Worm (Caenorhabditis elegans) whole organism, young adult: Measurements from ENCODE around the gene srj-25.

Experiments used
- Y56A3A.18 ChIP-seq: fragments of 200-800 bp; sonication (Bioruptor generic); IDR thresholded peaks from 2 replicates; pipeline ENCODE4 v1.3.6; 2022; ENCODE audit warnings: missing genetic modification reagents, missing genetic modification characterization, missing compliant biosample characterization
- cebp-2 ChIP-seq: fragments of 200-800 bp; sonication (Bioruptor generic); IDR thresholded peaks from 2 replicates; pipeline ENCODE4 v1.3.6; 2022; ENCODE audit warnings: missing genetic modification characterization, missing compliant biosample characterization
- nhr-90 ChIP-seq: sonication (generic microtip); optimal IDR thresholded peaks from 2 replicates; lab custom pipeline; 2016; ENCODE audit warnings: missing genotype, mild to moderate bottlenecking, missing genetic modification characterization, missing compliant biosample characterization

DNA sequence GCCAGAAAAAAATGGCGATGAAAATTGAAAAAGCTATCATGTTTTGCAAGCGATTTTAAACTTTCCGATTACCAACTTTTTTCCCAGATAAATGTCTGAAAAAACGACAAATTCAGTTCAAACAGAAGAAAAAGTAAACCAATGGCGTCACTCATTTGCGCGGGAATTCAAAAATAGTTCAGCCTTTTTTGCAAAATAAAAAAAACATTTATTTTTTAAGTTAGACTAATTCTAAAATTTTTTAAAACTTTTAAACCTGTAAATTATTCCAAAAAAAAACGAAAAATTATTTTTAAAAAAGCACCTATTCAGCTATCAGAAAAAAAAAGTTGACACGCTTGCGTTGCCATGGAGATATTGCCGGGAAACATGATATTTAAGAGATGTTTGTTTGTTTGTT, 23.2 kb downstream of the srj-25 start, which contains the start of gene cyp-33C11:
- TF ChIP-seq Y56A3A.18 (GFP tag; lab: Robert Waterston, UW): no peak
- no peak for TF ChIP-seq cebp-2 (GFP tag; lab: Robert Waterston, UW)
- no peak for TF ChIP-seq nhr-90 (tag; lab: Kevin White, UChicago)
